Fruit fly (Drosophila melanogaster) whole organism, prepupa: Measurements from ENCODE around the gene sip3.

ENCODE experiments used
- Blimp-1 ChIP-seq: fragments of 200-800 bp; sonication (Bioruptor generic); optimal IDR thresholded peaks from 3 replicates; lab custom pipeline; 2017; ENCODE audit warnings: missing biosample characterization, missing genetic modification characterization, mild to moderate bottlenecking, moderate library complexity, missing genetic modification reagents
- CG10631 ChIP-seq: fragments of 200-800 bp; sonication (Bioruptor generic); optimal IDR thresholded peaks from 2 replicates; lab custom pipeline; 2016; ENCODE audit warnings: missing biosample characterization, missing genetic modification characterization
- CG10669 ChIP-seq: fragments of 200-800 bp; sonication (Bioruptor generic); optimal IDR thresholded peaks from 3 replicates; lab custom pipeline; 2018; ENCODE audit warnings: missing biosample characterization, mild to moderate bottlenecking, missing genetic modification characterization, moderate library complexity
- CG11762 ChIP-seq: fragments of 200-800 bp; sonication (Bioruptor generic); optimal IDR thresholded peaks from 3 replicates; lab custom pipeline; 2016; ENCODE audit warnings: missing biosample characterization, missing genetic modification characterization; ENCODE audit not compliant: insufficient read depth
- CG15336 ChIP-seq: fragments of 200-800 bp; sonication (Bioruptor generic); IDR thresholded peaks from 2 replicates; pipeline ENCODE4 v1.3.6; 2022; ENCODE audit warnings: missing biosample characterization, missing genetic modification characterization
- CG16779 ChIP-seq: fragments of 200-800 bp; sonication (Bioruptor generic); optimal IDR thresholded peaks from 3 replicates; lab custom pipeline; 2017; ENCODE audit warnings: missing biosample characterization, mild to moderate bottlenecking, missing genetic modification characterization
- CG31627 ChIP-seq: fragments of 200-800 bp; sonication (Bioruptor generic); optimal IDR thresholded peaks from 3 replicates; lab custom pipeline; 2016; ENCODE audit warnings: missing biosample characterization, missing genetic modification characterization
- CG32006 ChIP-seq: fragments of 200-800 bp; sonication (Bioruptor generic); optimal IDR thresholded peaks from 3 replicates; lab custom pipeline; 2017; ENCODE audit warnings: missing biosample characterization, mild to moderate bottlenecking, missing genetic modification characterization
- CG3919 ChIP-seq: fragments of 200-800 bp; sonication (Bioruptor generic); optimal IDR thresholded peaks from 3 replicates; lab custom pipeline; 2016; ENCODE audit warnings: missing biosample characterization, missing genetic modification characterization
- CG4318 ChIP-seq: fragments of 200-800 bp; sonication (Bioruptor generic); optimal IDR thresholded peaks from 3 replicates; lab custom pipeline; 2017; ENCODE audit warnings: missing biosample characterization, mild to moderate bottlenecking, missing genetic modification characterization
- CG6163 ChIP-seq: fragments of 200-800 bp; sonication (Bioruptor generic); IDR thresholded peaks from 3 replicates; pipeline ENCODE4 v1.3.6; 2022; ENCODE audit warnings: missing biosample characterization, missing genetic modification characterization
- CG6276 ChIP-seq: fragments of 200-800 bp; sonication (Bioruptor generic); optimal IDR thresholded peaks from 2 replicates; lab custom pipeline; 2017; ENCODE audit warnings: missing biosample characterization, mild to moderate bottlenecking, missing genetic modification characterization
- CG6854 ChIP-seq: fragments of 200-800 bp; sonication (Bioruptor generic); optimal IDR thresholded peaks from 2 replicates; lab custom pipeline; 2017; ENCODE audit warnings: missing biosample characterization, mild to moderate bottlenecking, missing genetic modification characterization
- CG7368 ChIP-seq: fragments of 200-800 bp; sonication (Bioruptor generic); optimal IDR thresholded peaks from 3 replicates; lab custom pipeline; 2016; ENCODE audit warnings: missing biosample characterization, missing genetic modification characterization
- CG8119 ChIP-seq: fragments of 200-800 bp; sonication (Bioruptor generic); IDR thresholded peaks from 3 replicates; pipeline ENCODE4 v1.3.6; 2022; ENCODE audit warnings: missing biosample characterization, missing genetic modification characterization
- CG9139 ChIP-seq: fragments of 200-800 bp; sonication (Bioruptor generic); optimal IDR thresholded peaks from 3 replicates; lab custom pipeline; 2017; ENCODE audit warnings: missing biosample characterization, mild to moderate bottlenecking, missing genetic modification characterization
- Eip75B ChIP-seq: fragments of 200-800 bp; sonication (Bioruptor generic); optimal IDR thresholded peaks from 3 replicates; lab custom pipeline; 2016; ENCODE audit warnings: missing biosample characterization, missing genetic modification characterization
- Ets96B ChIP-seq: fragments of 200-800 bp; optimal IDR thresholded peaks from 2 replicates; lab custom pipeline; 2019; ENCODE audit warnings: missing biosample characterization, mild to moderate bottlenecking, missing genetic modification characterization, moderate library complexity
- Gug ChIP-seq: fragments of 200-800 bp; sonication (Bioruptor generic); IDR thresholded peaks from 2 replicates; pipeline ENCODE4 v1.3.6; 2022; ENCODE audit warnings: missing biosample characterization, missing genetic modification characterization
- Hr38 ChIP-seq: sonication (Bioruptor generic); optimal IDR thresholded peaks from 2 replicates; lab custom pipeline; 2016; ENCODE audit warnings: missing biosample characterization, missing genetic modification characterization
- OdsH ChIP-seq: fragments of 200-800 bp; sonication (Bioruptor generic); optimal IDR thresholded peaks from 3 replicates; lab custom pipeline; 2016; ENCODE audit warnings: missing biosample characterization, missing genetic modification characterization
- achi ChIP-seq: fragments of 200-800 bp; sonication (Bioruptor generic); optimal IDR thresholded peaks from 3 replicates; lab custom pipeline; 2016; ENCODE audit warnings: missing biosample characterization, missing genetic modification characterization
- acj6 ChIP-seq: fragments of 200-800 bp; sonication (Bioruptor generic); optimal IDR thresholded peaks from 3 replicates; lab custom pipeline; 2016; ENCODE audit warnings: missing biosample characterization, missing genetic modification characterization
- dsx ChIP-seq: fragments of 200-800 bp; optimal IDR thresholded peaks from 3 replicates; lab custom pipeline; 2019; ENCODE audit warnings: missing biosample characterization, mild to moderate bottlenecking, missing genetic modification characterization, moderate library complexity; ENCODE audit not compliant: poor library complexity, severe bottlenecking
- esn ChIP-seq: fragments of 200-800 bp; sonication (Bioruptor generic); optimal IDR thresholded peaks from 2 replicates; lab custom pipeline; 2016; ENCODE audit warnings: missing biosample characterization, mild to moderate bottlenecking, missing genetic modification characterization, moderate library complexity
- fd85E ChIP-seq: fragments of 200-800 bp; sonication (Bioruptor generic); optimal IDR thresholded peaks from 3 replicates; lab custom pipeline; 2016; ENCODE audit warnings: missing biosample characterization, missing genetic modification characterization
- fkh ChIP-seq: fragments of 200-800 bp; sonication (Bioruptor generic); optimal IDR thresholded peaks from 3 replicates; lab custom pipeline; 2017; ENCODE audit warnings: missing biosample characterization, mild to moderate bottlenecking, missing genetic modification characterization, moderate library complexity
- lz ChIP-seq: fragments of 200-800 bp; sonication (Bioruptor generic); optimal IDR thresholded peaks from 3 replicates; lab custom pipeline; 2016; ENCODE audit warnings: missing biosample characterization, missing genetic modification characterization
- salr ChIP-seq, 2 experiments: fragments of 200-800 bp; sonication (Bioruptor generic); optimal IDR thresholded peaks; 3 replicates each; lab custom pipeline; 2016 to 2018; ENCODE audit warnings: missing biosample characterization in 2 of 2, missing genetic modification characterization in 2 of 2, mild to moderate bottlenecking in 1 of 2
- svp ChIP-seq: fragments of 200-800 bp; sonication (Bioruptor generic); peaks from one replicate; lab custom pipeline; 2016; ENCODE audit warnings: missing biosample characterization, missing genetic modification characterization
- topi ChIP-seq: fragments of 200-800 bp; sonication (Bioruptor generic); optimal IDR thresholded peaks from 3 replicates; lab custom pipeline; 2016; ENCODE audit warnings: missing biosample characterization, missing genetic modification characterization

sip3 gene

DNA sequence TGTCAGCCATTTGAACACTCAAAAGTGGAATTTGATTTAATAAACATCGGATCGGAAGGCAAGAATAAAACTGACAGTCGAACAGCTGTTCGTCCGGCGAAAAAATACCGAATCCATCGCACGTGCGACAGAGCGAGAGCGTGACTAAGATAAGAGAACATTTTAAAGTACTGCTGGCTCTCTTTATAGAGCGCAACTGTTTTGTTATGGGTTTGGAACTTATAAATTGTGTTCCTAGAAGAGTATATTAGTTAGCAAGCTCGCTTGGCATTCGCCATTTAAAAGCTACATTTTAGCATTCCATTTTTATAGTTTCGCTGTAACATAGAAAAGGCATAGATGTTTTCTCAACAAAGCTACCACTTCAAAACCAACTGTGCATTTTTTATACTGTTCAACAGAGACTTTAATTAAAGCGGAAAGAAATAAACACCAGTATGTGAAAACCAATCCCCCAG, 38.1 kb downstream of the sip3 start, which contains the start of gene Rift (continued):
- TF ChIP-seq CG11762 (GFP tag; lab: Kevin White, UChicago): no peak
- TF ChIP-seq CG6276: no peak
- no peak for TF ChIP-seq CG4318
- peak; percentile 32 for TF ChIP-seq Ets96B (tag; lab: Kevin White, UChicago)
- TF ChIP-seq salr (GFP tag; optimal IDR thresholded peaks at IDR 0.05; lab: Kevin White, UChicago): no peak
- peak; percentile 25 for TF ChIP-seq esn (GFP tag; lab: Kevin White, UChicago)
- TF ChIP-seq CG3919: peak; percentile 31
- TF ChIP-seq OdsH: peak; percentile 15
- no peak for TF ChIP-seq CG10631 (GFP tag; lab: Kevin White, UChicago)
- TF ChIP-seq Gug (GFP tag; lab: Robert Waterston, UW): no peak
- no peak for TF ChIP-seq CG7368 (GFP tag; lab: Kevin White, UChicago)
- peak; percentile 64 for TF ChIP-seq CG8119 (GFP tag; lab: Robert Waterston, UW)
- no peak for TF ChIP-seq Blimp-1 (GFP tag; lab: Kevin White, UChicago)
- peak; percentile 79 for TF ChIP-seq achi (GFP tag; lab: Kevin White, UChicago)

- TF ChIP-seq CG11762 (GFP tag; lab: Kevin White, UChicago) (no peak), Gug (GFP tag; lab: Robert Waterston, UW) (no peak), CG16779 (tag; lab: Kevin White, UChicago) (no peak), svp (GFP tag; lab: Kevin White, UChicago) (peak; percentile 83), CG9139 (no peak), Eip75B (GFP tag; lab: Kevin White, UChicago) (peak; percentile 72)
These were observed 40.3 kb downstream of the sip3 start, which contains the start of the genes FeCH and RhoGAP100F for dm6 chr3R:31812117-31812975. TSS of gene FeCH (minus strand) at chr3R:31812296. TSS of gene RhoGAP100F (plus strand) at chr3R:31812609.

dm6 chr3R:31812976-31813298, 40.9 kb downstream of the sip3 start:
- no peak for TF ChIP-seq CG7368 (GFP tag; lab: Kevin White, UChicago)
- TF ChIP-seq OdsH: no peak
- TF ChIP-seq Hr38 (GFP tag; lab: Kevin White, UChicago): no peak
- no peak for TF ChIP-seq CG10669 (GFP tag; lab: Kevin White, UChicago)
- peak; percentile 32; the same call in 1 of the 3 replicates for TF ChIP-seq CG6163

dm6 chr3R:31822462-31822861, 50.4 kb downstream of the sip3 start:
- no peak for TF ChIP-seq achi (GFP tag; lab: Kevin White, UChicago)
- no peak for TF ChIP-seq lz
- no peak for TF ChIP-seq dsx (GFP tag; lab: Kevin White, UChicago)
- TF ChIP-seq CG6854 (GFP tag; lab: Kevin White, UChicago): no peak
- TF ChIP-seq CG15336 (GFP tag; lab: Robert Waterston, UW): no peak
- TF ChIP-seq CG32006 (GFP tag; lab: Kevin White, UChicago): no peak
- TF ChIP-seq fkh (GFP tag; lab: Kevin White, UChicago): no peak
- TF ChIP-seq CG9139: no peak
- TF ChIP-seq CG31627 (GFP tag; lab: Kevin White, UChicago): no peak
- TF ChIP-seq, all 60 proteins: peak for 0

DNA sequence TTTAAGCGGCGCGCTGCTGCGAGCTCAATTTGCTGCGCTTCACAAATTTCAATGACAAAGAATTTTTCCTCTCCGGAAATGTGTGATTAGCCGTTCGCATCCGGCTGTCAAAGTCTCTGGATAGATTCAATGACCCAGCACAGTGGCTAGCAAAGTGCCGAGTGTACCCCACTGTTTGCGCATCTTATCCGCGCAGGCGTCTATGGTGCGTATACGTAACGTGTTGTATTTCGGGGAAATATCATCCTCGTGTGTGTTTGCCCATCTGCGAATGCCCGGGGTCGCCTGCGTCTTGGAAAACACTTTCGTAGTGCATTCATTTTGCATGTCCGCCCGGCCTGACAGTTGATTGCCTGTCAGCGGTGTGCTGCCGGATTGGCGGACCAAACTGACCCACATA, 52.2 kb downstream of the sip3 start:
- TF ChIP-seq fd85E (GFP tag; lab: Kevin White, UChicago) (no peak), topi (no peak), CG6276 (no peak), CG15336 (GFP tag; lab: Robert Waterston, UW) (no peak), acj6 (no peak)
